Worm (Caenorhabditis elegans): ENCODE data around the gene C27D9.1.

C27D9.1 gene

DNA sequence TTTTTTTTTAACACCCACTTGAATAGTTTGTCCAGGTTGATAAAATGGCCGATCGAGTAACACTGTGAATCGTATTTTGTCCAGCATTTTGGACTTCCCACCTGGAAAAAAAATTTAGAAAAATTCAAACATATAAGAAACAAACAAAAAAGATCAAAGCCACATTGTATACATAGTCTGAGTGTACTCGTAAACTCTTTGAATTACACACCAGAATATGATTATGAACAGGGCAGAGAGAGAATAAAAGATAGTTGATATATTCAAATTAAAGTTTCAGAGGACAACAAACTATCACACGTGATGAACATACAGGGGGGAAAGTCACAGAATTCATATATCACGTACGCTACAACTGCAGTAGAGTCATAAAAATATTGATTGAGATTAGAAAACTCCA is 13.1 kb downstream of the C27D9.1 start, which contains the start of gene ttm-2:
Gene ttm-2 (minus strand): TSS at position 101 of the 400 bp plus-strand sequence.
- TF ChIP-seq mab-9 (GFP tag; IDR thresholded peaks at IDR 0.05), result no peak
- TF ChIP-seq hlh-17 (GFP tag; optimal IDR thresholded peaks at IDR 0.05; ENCODE audit: borderline replicate concordance), result no peak
- no peak for TF ChIP-seq Y116A8C.19 (tag; optimal IDR thresholded peaks at IDR 0.05; ENCODE audit: borderline replicate concordance)
- no peak for TF ChIP-seq nhr-77 (tag; optimal IDR thresholded peaks at IDR 0.05)
- TF ChIP-seq F16B12.6 (tag; optimal IDR thresholded peaks at IDR 0.05), result no peak
- no peak for TF ChIP-seq ama-1 (optimal IDR thresholded peaks at IDR 0.05)
- no peak for TF ChIP-seq efl-1 (optimal IDR thresholded peaks at IDR 0.05)
- no peak for TF ChIP-seq efl-1 (GFP tag; optimal IDR thresholded peaks at IDR 0.05 in 1 of 2)
- no peak for TF ChIP-seq tbx-2 (tag; optimal IDR thresholded peaks at IDR 0.05)
- no peak for TF ChIP-seq aha-1 (tag; optimal IDR thresholded peaks at IDR 0.05)
- no peak for TF ChIP-seq sox-4 (tag; optimal IDR thresholded peaks at IDR 0.05)
- TF ChIP-seq nhr-85 (tag), result no peak

- TF ChIP-seq blmp-1 (tag; optimal IDR thresholded peaks at IDR 0.05) (peak; percentile 48), mep-1 (tag; optimal IDR thresholded peaks at IDR 0.05) (peak; percentile 3), fkh-10 (GFP tag; optimal IDR thresholded peaks at IDR 0.05) (no peak), aly-2 (tag; optimal IDR thresholded peaks at IDR 0.05) (no peak), nhr-47 (tag; optimal IDR thresholded peaks at IDR 0.05) (no peak), ztf-11 (tag; optimal IDR thresholded peaks at IDR 0.05) (no peak), lin-14 (GFP tag; optimal IDR thresholded peaks at IDR 0.05) (peak; percentile 80), nhr-28 (tag; optimal IDR thresholded peaks at IDR 0.05) (no peak), hpl-2 (GFP tag; optimal IDR thresholded peaks at IDR 0.05) (no peak), nhr-20 (tag; optimal IDR thresholded peaks at IDR 0.05) (peak; percentile 7), efl-1 (optimal IDR thresholded peaks at IDR 0.05) (no peak), efl-1 (GFP tag; optimal IDR thresholded peaks at IDR 0.05 in 1 of 2) (no peak), alr-1 (tag; optimal IDR thresholded peaks at IDR 0.05; ENCODE audit: borderline replicate concordance) (no peak), mab-9 (GFP tag; IDR thresholded peaks at IDR 0.05) (no peak), nhr-84 (tag; optimal IDR thresholded peaks at IDR 0.05) (no peak), nhr-85 (tag) (peak; percentile 78)
These were observed 14.4 kb downstream of the C27D9.1 start for ce11 chrII:4767612-4768011.

- TF ChIP-seq lin-14 (GFP tag; optimal IDR thresholded peaks at IDR 0.05) (peak; percentile 30), elt-3 (tag; optimal IDR thresholded peaks at IDR 0.05) (peak in 1 of 6 experiments; percentile 84), nhr-85 (tag) (peak; percentile 75), blmp-1 (tag; optimal IDR thresholded peaks at IDR 0.05) (peak; percentile 84), vab-15 (tag; optimal IDR thresholded peaks at IDR 0.05) (no peak), unc-98 (GFP tag; IDR thresholded peaks at IDR 0.05) (no peak), swsn-7 (tag; optimal IDR thresholded peaks at IDR 0.05) (no peak), egl-27 (tag; optimal IDR thresholded peaks at IDR 0.05) (no peak), hlh-4 (tag; optimal IDR thresholded peaks at IDR 0.05) (no peak), nhr-20 (tag; optimal IDR thresholded peaks at IDR 0.05) (peak; percentile 39), C16A3.4 (tag; optimal IDR thresholded peaks at IDR 0.05) (peak; percentile 30), elt-2 (tag; optimal IDR thresholded peaks at IDR 0.05) (peak; percentile 91), zip-4 (GFP tag; optimal IDR thresholded peaks at IDR 0.05) (no peak), nhr-90 (tag; optimal IDR thresholded peaks at IDR 0.05; ENCODE audit: poor library complexity) (peak; percentile 4), nhr-237 (tag; optimal IDR thresholded peaks at IDR 0.05) (no peak), ceh-88 (GFP tag; IDR thresholded peaks at IDR 0.05) (no peak), efl-1 (optimal IDR thresholded peaks at IDR 0.05) (no peak), efl-1 (GFP tag; optimal IDR thresholded peaks at IDR 0.05 in 1 of 2) (peak in 1 of 2 experiments; percentile 73), alr-1 (tag; optimal IDR thresholded peaks at IDR 0.05; ENCODE audit: borderline replicate concordance) (no peak), nhr-84 (tag; optimal IDR thresholded peaks at IDR 0.05) (no peak), lin-35 (GFP tag; optimal IDR thresholded peaks at IDR 0.05) (peak in 1 of 2 experiments; percentile 42), lin-13 (GFP tag; optimal IDR thresholded peaks at IDR 0.05) (no peak)
These were observed 15.9 kb downstream of the C27D9.1 start for ce11 chrII:4769096-4769495.
